Worm (Caenorhabditis elegans) whole organism, L1 larva: ENCODE data around the gene F44E2.10.

Source experiments
- C34B4.2 ChIP-seq: sonication (generic microtip); optimal IDR thresholded peaks from 2 replicates; lab custom pipeline; 2017; ENCODE audit warnings: mild to moderate bottlenecking, missing genetic modification characterization, missing compliant biosample characterization
- aha-1 ChIP-seq: fragments of 150-350 bp; optimal IDR thresholded peaks from 2 replicates; lab custom pipeline; 2014; ENCODE audit warnings: missing biosample characterization, missing genetic modification characterization
- alr-1 ChIP-seq: fragments of 200-800 bp; sonication (Bioruptor generic); optimal IDR thresholded peaks from 2 replicates; lab custom pipeline; 2018; ENCODE audit warnings: borderline replicate concordance, mild to moderate bottlenecking, missing genetic modification characterization, missing compliant biosample characterization
- ama-1 ChIP-seq: fragments of 150-350 bp; optimal IDR thresholded peaks from 2 replicates; lab custom pipeline; 2014
- blmp-1 ChIP-seq: fragments of 150-350 bp; optimal IDR thresholded peaks from 2 replicates; lab custom pipeline; 2014; ENCODE audit warnings: missing biosample characterization, missing genetic modification characterization
- ceh-82 ChIP-seq, 3 experiments: fragments of 150-350 bp in 1 of 3; sonication (generic microtip) in 2 of 3; optimal IDR thresholded peaks; 2 replicates each; lab custom pipeline; 2014 to 2017; ENCODE audit warnings: missing biosample characterization in 3 of 3, missing genetic modification characterization in 3 of 3
- ceh-90 ChIP-seq: sonication (generic microtip); optimal IDR thresholded peaks from 2 replicates; lab custom pipeline; 2016; ENCODE audit warnings: missing genetic modification characterization, missing compliant biosample characterization
- dsc-1 ChIP-seq: sonication (generic microtip); optimal IDR thresholded peaks from 2 replicates; lab custom pipeline; 2016; ENCODE audit warnings: mild to moderate bottlenecking, missing genetic modification characterization, missing compliant biosample characterization
- efl-1 ChIP-seq, 4 experiments: fragments of 150-350 bp; optimal IDR thresholded peaks in 3 of 4; peaks in 1 of 4; 1 replicate in 1 of 4; 2 replicates in 3 of 4; lab custom pipeline; 2014; ENCODE audit warnings: missing biosample characterization in 2 of 4, missing genetic modification characterization in 2 of 4, missing genetic modification reagents in 2 of 4
- egl-13 ChIP-seq: sonication (generic microtip); optimal IDR thresholded peaks from 2 replicates; lab custom pipeline; 2016; ENCODE audit warnings: missing genotype, missing genetic modification reagents, missing genetic modification characterization, missing compliant biosample characterization
- egl-27 ChIP-seq, 2 experiments: fragments of 150-350 bp in 1 of 2; sonication (generic microtip); optimal IDR thresholded peaks; 3 replicates each; lab custom pipeline; 2017 to 2018; ENCODE audit warnings: missing biosample characterization in 2 of 2, missing genetic modification characterization in 2 of 2, missing genetic modification reagents in 2 of 2
- elt-2 ChIP-seq: sonication (generic microtip); optimal IDR thresholded peaks from 2 replicates; lab custom pipeline; 2016; ENCODE audit warnings: missing genetic modification characterization, mild to moderate bottlenecking, inconsistent platforms, missing compliant biosample characterization, missing genetic modification reagents
- elt-3 ChIP-seq, 6 experiments: fragments of 150-350 bp in 1 of 6; sonication (generic microtip); optimal IDR thresholded peaks; 2 replicates each; lab custom pipeline; 2017 to 2018; ENCODE audit warnings: missing biosample characterization in 6 of 6, missing genetic modification characterization in 6 of 6, inconsistent platforms in 1 of 6
- fkh-10 ChIP-seq: sonication (generic microtip); optimal IDR thresholded peaks from 2 replicates; lab custom pipeline; 2017; ENCODE audit warnings: missing biosample characterization, missing genetic modification reagents, missing genetic modification characterization
- fkh-8 ChIP-seq: sonication (generic microtip); optimal IDR thresholded peaks from 2 replicates; lab custom pipeline; 2016; ENCODE audit warnings: mild to moderate bottlenecking, missing genetic modification characterization, missing compliant biosample characterization
- fos-1 ChIP-seq: fragments of 150-350 bp; optimal IDR thresholded peaks from 2 replicates; lab custom pipeline; 2014; ENCODE audit warnings: missing biosample characterization, missing genetic modification characterization
- hlh-17 ChIP-seq: fragments of 200-800 bp; sonication (Bioruptor generic); optimal IDR thresholded peaks from 2 replicates; lab custom pipeline; 2018; ENCODE audit warnings: missing genetic modification characterization, mild to moderate bottlenecking, missing compliant biosample characterization, moderate library complexity, borderline replicate concordance
- lin-13 ChIP-seq: fragments of 150-350 bp; optimal IDR thresholded peaks from 2 replicates; lab custom pipeline; 2014; ENCODE audit warnings: missing biosample characterization, missing genetic modification reagents, missing genetic modification characterization
- lin-14 ChIP-seq: fragments of 200-800 bp; sonication (Bioruptor generic); optimal IDR thresholded peaks from 2 replicates; lab custom pipeline; 2018; ENCODE audit warnings: mild to moderate bottlenecking, missing genetic modification characterization, moderate library complexity, missing compliant biosample characterization
- lin-15B ChIP-seq: fragments of 150-350 bp; sonication (generic microtip); optimal IDR thresholded peaks from 3 replicates; lab custom pipeline; 2014; ENCODE audit warnings: missing biosample characterization, missing genetic modification characterization
- lin-35 ChIP-seq, 2 experiments: fragments of 150-350 bp; optimal IDR thresholded peaks; 2 replicates each; lab custom pipeline; 2014; ENCODE audit warnings: missing biosample characterization in 2 of 2, missing genetic modification characterization in 2 of 2, missing genetic modification reagents in 2 of 2
- mdl-1 ChIP-seq, 2 experiments: fragments of 150-350 bp; optimal IDR thresholded peaks; 2 replicates each; lab custom pipeline; 2014 to 2017; ENCODE audit warnings: missing biosample characterization in 2 of 2, missing genetic modification characterization in 2 of 2, inconsistent platforms in 1 of 2
- mef-2 ChIP-seq: fragments of 150-350 bp; optimal IDR thresholded peaks from 2 replicates; lab custom pipeline; 2014; ENCODE audit warnings: missing biosample characterization, missing genetic modification characterization
- mep-1 ChIP-seq: fragments of 150-350 bp; optimal IDR thresholded peaks from 2 replicates; lab custom pipeline; 2014; ENCODE audit warnings: missing biosample characterization, missing genetic modification characterization
- nhr-20 ChIP-seq: sonication (generic microtip); optimal IDR thresholded peaks from 2 replicates; lab custom pipeline; 2016; ENCODE audit warnings: mild to moderate bottlenecking, missing genetic modification characterization, missing compliant biosample characterization
- nhr-28 ChIP-seq: fragments of 150-350 bp; optimal IDR thresholded peaks from 2 replicates; lab custom pipeline; 2014; ENCODE audit warnings: missing biosample characterization, missing genetic modification characterization
- nhr-47 ChIP-seq: sonication (generic microtip); optimal IDR thresholded peaks from 2 replicates; lab custom pipeline; 2016; ENCODE audit warnings: mild to moderate bottlenecking, missing genetic modification characterization, moderate library complexity, missing compliant biosample characterization
- nhr-71 ChIP-seq: sonication (generic microtip); optimal IDR thresholded peaks from 2 replicates; lab custom pipeline; 2016; ENCODE audit warnings: mild to moderate bottlenecking, missing genetic modification characterization, moderate library complexity, missing compliant biosample characterization
- nhr-77 ChIP-seq: fragments of 150-350 bp; optimal IDR thresholded peaks from 2 replicates; lab custom pipeline; 2014; ENCODE audit warnings: missing biosample characterization, missing genetic modification characterization
- nhr-85 ChIP-seq: sonication (generic microtip); peaks from one replicate; lab custom pipeline; 2016; ENCODE audit warnings: missing genetic modification characterization, inconsistent platforms, missing compliant biosample characterization
- nhr-90 ChIP-seq: sonication (generic microtip); optimal IDR thresholded peaks from 2 replicates; lab custom pipeline; 2016; ENCODE audit warnings: mild to moderate bottlenecking, missing genetic modification characterization, missing compliant biosample characterization; ENCODE audit not compliant: poor library complexity
- pag-3 ChIP-seq: sonication (generic microtip); optimal IDR thresholded peaks from 2 replicates; lab custom pipeline; 2017; ENCODE audit warnings: missing genetic modification characterization, mild to moderate bottlenecking, missing compliant biosample characterization, antibody characterized with exemption, borderline replicate concordance; ENCODE audit not compliant: insufficient read depth
- pax-3 ChIP-seq: fragments of 200-800 bp; sonication (Bioruptor generic); optimal IDR thresholded peaks from 2 replicates; lab custom pipeline; 2018; ENCODE audit warnings: mild to moderate bottlenecking, missing genetic modification characterization, moderate library complexity, missing compliant biosample characterization
- rnt-1 ChIP-seq: sonication (generic microtip); optimal IDR thresholded peaks from 2 replicates; lab custom pipeline; 2016; ENCODE audit warnings: mild to moderate bottlenecking, missing genetic modification characterization, moderate library complexity, missing compliant biosample characterization
- snpc-4 ChIP-seq: fragments of 150-350 bp; optimal IDR thresholded peaks from 2 replicates; lab custom pipeline; 2014; ENCODE audit warnings: missing biosample characterization, missing genetic modification characterization
- snu-23 ChIP-seq: sonication (generic microtip); optimal IDR thresholded peaks from 2 replicates; lab custom pipeline; 2016; ENCODE audit warnings: missing genetic modification characterization, missing compliant biosample characterization
- sup-37 ChIP-seq: fragments of 200-800 bp; sonication (Bioruptor generic); optimal IDR thresholded peaks from 2 replicates; lab custom pipeline; 2018; ENCODE audit warnings: mild to moderate bottlenecking, missing genetic modification characterization, missing compliant biosample characterization
- swsn-7 ChIP-seq: sonication (generic microtip); optimal IDR thresholded peaks from 2 replicates; lab custom pipeline; 2016; ENCODE audit warnings: missing genetic modification characterization, missing compliant biosample characterization
- unc-130 ChIP-seq: fragments of 150-350 bp; optimal IDR thresholded peaks from 2 replicates; lab custom pipeline; 2017; ENCODE audit warnings: missing biosample characterization, missing genetic modification characterization, inconsistent platforms
- unc-62 ChIP-seq: fragments of 150-350 bp; optimal IDR thresholded peaks from 2 replicates; lab custom pipeline; 2014; ENCODE audit warnings: missing biosample characterization, missing genetic modification reagents, missing genetic modification characterization
- unc-86 ChIP-seq: sonication (generic microtip); optimal IDR thresholded peaks from 2 replicates; lab custom pipeline; 2016; ENCODE audit warnings: missing genetic modification characterization, missing compliant biosample characterization
- xbp-1 ChIP-seq: sonication (generic microtip); optimal IDR thresholded peaks from 2 replicates; lab custom pipeline; 2016; ENCODE audit warnings: missing genetic modification characterization, missing compliant biosample characterization
- zag-1 ChIP-seq: fragments of 150-350 bp; optimal IDR thresholded peaks from 2 replicates; lab custom pipeline; 2014; ENCODE audit warnings: missing biosample characterization, missing genetic modification characterization

F44E2.10 gene

ce11 chrIII:8785426-8785825 is 45.5 kb downstream of the F44E2.10 start (continued):
- TF ChIP-seq egl-27 (tag; optimal IDR thresholded peaks at IDR 0.05; lab: Kevin White, UChicago), result no peak
- TF ChIP-seq lin-35 (GFP tag; optimal IDR thresholded peaks at IDR 0.05; lab: Kevin White, UChicago), result peak; percentile 48 to 62
- no peak for TF ChIP-seq ceh-90 (tag; lab: Kevin White, UChicago)

ce11 chrIII:8784500-8784899 is 46.4 kb downstream of the F44E2.10 start:
- TF ChIP-seq mep-1 (tag; lab: Kevin White, UChicago) (no peak), swsn-7 (no peak), lin-14 (GFP tag; lab: Kevin White, UChicago) (peak; percentile 70), C34B4.2 (tag; lab: Kevin White, UChicago) (no peak), nhr-71 (tag; lab: Kevin White, UChicago) (peak; percentile 42), lin-15B (tag; lab: Kevin White, UChicago) (no peak), ceh-82 (tag; optimal IDR thresholded peaks at IDR 0.05; lab: Kevin White, UChicago) (peak in 1 of 3 experiments; percentile 8), unc-86 (tag; lab: Kevin White, UChicago) (peak; percentile 31), egl-13 (tag; lab: Kevin White, UChicago) (peak; percentile 41), snpc-4 (tag; lab: Kevin White, UChicago) (no peak), hlh-17 (no peak), dsc-1 (tag; lab: Kevin White, UChicago) (no peak), fkh-10 (GFP tag; lab: Kevin White, UChicago) (peak; percentile 52), sup-37 (GFP tag; lab: Kevin White, UChicago) (no peak), blmp-1 (tag; lab: Kevin White, UChicago) (no peak), alr-1 (tag; lab: Kevin White, UChicago) (no peak), nhr-47 (tag; lab: Kevin White, UChicago) (no peak), unc-130 (no peak), aha-1 (tag; lab: Kevin White, UChicago) (no peak), egl-27 (tag; optimal IDR thresholded peaks at IDR 0.05; lab: Kevin White, UChicago) (no peak), lin-13 (GFP tag; lab: Kevin White, UChicago) (no peak), snu-23 (no peak)

ce11 chrIII:8782744-8783143 is 48.2 kb downstream of the F44E2.10 start:
- TF ChIP-seq nhr-90 (tag; lab: Kevin White, UChicago) (peak; percentile 2), mef-2 (tag; lab: Kevin White, UChicago) (no peak), unc-62 (GFP tag; lab: Kevin White, UChicago) (no peak), snu-23 (peak; percentile 30), swsn-7 (no peak), lin-35 (GFP tag; optimal IDR thresholded peaks at IDR 0.05; lab: Kevin White, UChicago) (peak in 1 of 2 experiments; percentile 65), ama-1 (lab: Kevin White, UChicago) (no peak), mdl-1 (tag; optimal IDR thresholded peaks at IDR 0.05; lab: Kevin White, UChicago) (peak in 1 of 2 experiments; percentile 14), elt-2 (tag; lab: Kevin White, UChicago) (peak; percentile 29), nhr-85 (tag; lab: Kevin White, UChicago) (peak; percentile 56), ceh-90 (tag; lab: Kevin White, UChicago) (no peak), fos-1 (no peak), unc-130 (peak; percentile 50), blmp-1 (tag; lab: Kevin White, UChicago) (peak; percentile 10), nhr-20 (tag; lab: Kevin White, UChicago) (peak; percentile 68), elt-3 (tag; optimal IDR thresholded peaks at IDR 0.05; lab: Kevin White, UChicago) (peak in 1 of 6 experiments; percentile 77), xbp-1 (tag; lab: Kevin White, UChicago) (no peak), nhr-71 (tag; lab: Kevin White, UChicago) (peak; percentile 51), fkh-10 (GFP tag; lab: Kevin White, UChicago) (no peak), fkh-8 (tag; lab: Kevin White, UChicago) (no peak), egl-13 (tag; lab: Kevin White, UChicago) (no peak), efl-1 (optimal IDR thresholded peaks at IDR 0.05; lab: Kevin White, UChicago) (no peak), efl-1 (GFP tag; optimal IDR thresholded peaks at IDR 0.05 in 1 of 2; lab: Kevin White, UChicago) (peak in 1 of 2 experiments; percentile 19), pag-3 (tag; lab: Kevin White, UChicago) (no peak), nhr-28 (tag; lab: Kevin White, UChicago) (no peak), alr-1 (tag; lab: Kevin White, UChicago) (no peak), lin-14 (GFP tag; lab: Kevin White, UChicago) (peak; percentile 45), dsc-1 (tag; lab: Kevin White, UChicago) (no peak), nhr-77 (tag; lab: Kevin White, UChicago) (no peak), pax-3 (no peak), zag-1 (tag; lab: Kevin White, UChicago) (no peak), rnt-1 (tag; lab: Kevin White, UChicago) (no peak)
